Fruit fly (Drosophila melanogaster): Measurements from ENCODE around the gene CG32243.

DNA sequence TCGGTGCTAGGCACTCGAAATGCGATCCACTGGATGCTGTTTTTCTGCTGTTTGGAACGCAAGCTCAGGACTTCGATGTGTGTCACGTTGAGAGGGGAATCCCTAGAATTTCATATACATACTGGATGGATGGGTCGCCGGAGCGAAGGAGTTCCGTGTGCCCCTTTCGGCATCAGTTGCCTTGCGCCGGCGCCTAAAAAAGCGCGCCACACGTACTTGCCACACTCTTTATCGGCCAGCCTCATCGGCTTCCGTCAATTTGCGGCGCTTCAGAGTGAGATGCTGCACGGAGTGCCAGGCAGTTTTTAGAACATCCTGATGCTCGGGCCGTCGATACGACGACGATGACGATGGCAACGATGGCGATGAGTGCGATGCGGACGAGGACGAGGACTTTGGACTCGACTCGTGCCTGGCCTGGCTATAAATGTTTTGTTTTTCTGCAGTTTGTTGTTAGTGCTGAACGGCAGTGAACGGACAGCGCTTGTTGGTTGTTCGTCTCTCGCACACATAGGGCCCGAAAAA is 15.8 kb upstream of the CG32243 start:
- no peak for TF ChIP-seq CG8478 (optimal IDR thresholded peaks at IDR 0.05)
- TF ChIP-seq CTCF (optimal IDR thresholded peaks at IDR 0.05): no peak
